Fruit fly (Drosophila melanogaster) whole organism, prepupa: ENCODE data around the gene CG11379.

Experiments used
- CG10669 ChIP-seq: fragments of 200-800 bp; sonication (Bioruptor generic); optimal IDR thresholded peaks from 3 replicates; lab custom pipeline; 2018; ENCODE audit warnings: missing biosample characterization, mild to moderate bottlenecking, missing genetic modification characterization, moderate library complexity
- CG11294 ChIP-seq: fragments of 200-800 bp; sonication (Bioruptor generic); IDR thresholded peaks from 2 replicates; pipeline ENCODE4 v1.3.6; 2022; ENCODE audit warnings: missing biosample characterization, missing genetic modification characterization
- CG15336 ChIP-seq: fragments of 200-800 bp; sonication (Bioruptor generic); IDR thresholded peaks from 2 replicates; pipeline ENCODE4 v1.3.6; 2022; ENCODE audit warnings: missing biosample characterization, missing genetic modification characterization
- CG3032 ChIP-seq: fragments of 200-800 bp; optimal IDR thresholded peaks from 2 replicates; lab custom pipeline; 2019; ENCODE audit warnings: missing biosample characterization, mild to moderate bottlenecking, missing genetic modification characterization, moderate library complexity
- CG32006 ChIP-seq: fragments of 200-800 bp; sonication (Bioruptor generic); optimal IDR thresholded peaks from 3 replicates; lab custom pipeline; 2017; ENCODE audit warnings: missing biosample characterization, mild to moderate bottlenecking, missing genetic modification characterization
- CG34406 ChIP-seq: fragments of 200-800 bp; sonication (Bioruptor generic); optimal IDR thresholded peaks from 3 replicates; lab custom pipeline; 2016; ENCODE audit warnings: missing biosample characterization, missing genetic modification characterization
- CG3919 ChIP-seq: fragments of 200-800 bp; sonication (Bioruptor generic); optimal IDR thresholded peaks from 3 replicates; lab custom pipeline; 2016; ENCODE audit warnings: missing biosample characterization, missing genetic modification characterization
- CG4318 ChIP-seq: fragments of 200-800 bp; sonication (Bioruptor generic); optimal IDR thresholded peaks from 3 replicates; lab custom pipeline; 2017; ENCODE audit warnings: missing biosample characterization, mild to moderate bottlenecking, missing genetic modification characterization
- CG6163 ChIP-seq: fragments of 200-800 bp; sonication (Bioruptor generic); IDR thresholded peaks from 3 replicates; pipeline ENCODE4 v1.3.6; 2022; ENCODE audit warnings: missing biosample characterization, missing genetic modification characterization
- CG6276 ChIP-seq: fragments of 200-800 bp; sonication (Bioruptor generic); optimal IDR thresholded peaks from 2 replicates; lab custom pipeline; 2017; ENCODE audit warnings: missing biosample characterization, mild to moderate bottlenecking, missing genetic modification characterization
- CG6854 ChIP-seq: fragments of 200-800 bp; sonication (Bioruptor generic); optimal IDR thresholded peaks from 2 replicates; lab custom pipeline; 2017; ENCODE audit warnings: missing biosample characterization, mild to moderate bottlenecking, missing genetic modification characterization
- CG8119 ChIP-seq: fragments of 200-800 bp; sonication (Bioruptor generic); IDR thresholded peaks from 3 replicates; pipeline ENCODE4 v1.3.6; 2022; ENCODE audit warnings: missing biosample characterization, missing genetic modification characterization
- CG8319 ChIP-seq: fragments of 200-800 bp; sonication (Bioruptor generic); optimal IDR thresholded peaks from 3 replicates; lab custom pipeline; 2016; ENCODE audit warnings: missing biosample characterization, missing genetic modification characterization
- CG8632 ChIP-seq: fragments of 200-800 bp; sonication (Bioruptor generic); optimal IDR thresholded peaks from 3 replicates; lab custom pipeline; 2016; ENCODE audit warnings: missing biosample characterization, missing genetic modification characterization
- CG9139 ChIP-seq: fragments of 200-800 bp; sonication (Bioruptor generic); optimal IDR thresholded peaks from 3 replicates; lab custom pipeline; 2017; ENCODE audit warnings: missing biosample characterization, mild to moderate bottlenecking, missing genetic modification characterization
- Eip75B ChIP-seq: fragments of 200-800 bp; sonication (Bioruptor generic); optimal IDR thresholded peaks from 3 replicates; lab custom pipeline; 2016; ENCODE audit warnings: missing biosample characterization, missing genetic modification characterization
- Ets21C ChIP-seq: fragments of 200-800 bp; sonication (Bioruptor generic); optimal IDR thresholded peaks from 3 replicates; lab custom pipeline; 2016; ENCODE audit warnings: missing biosample characterization, missing genetic modification characterization
- Gug ChIP-seq: fragments of 200-800 bp; sonication (Bioruptor generic); IDR thresholded peaks from 2 replicates; pipeline ENCODE4 v1.3.6; 2022; ENCODE audit warnings: missing biosample characterization, missing genetic modification characterization
- Hr38 ChIP-seq: sonication (Bioruptor generic); optimal IDR thresholded peaks from 2 replicates; lab custom pipeline; 2016; ENCODE audit warnings: missing biosample characterization, missing genetic modification characterization
- Hr39 ChIP-seq: fragments of 200-800 bp; sonication (Bioruptor generic); optimal IDR thresholded peaks from 2 replicates; lab custom pipeline; 2016; ENCODE audit warnings: missing biosample characterization, missing genetic modification characterization
- Hr4 ChIP-seq: fragments of 200-800 bp; sonication (Bioruptor generic); optimal IDR thresholded peaks from 3 replicates; lab custom pipeline; 2016; ENCODE audit warnings: missing biosample characterization, missing genetic modification characterization
- Lpt ChIP-seq: fragments of 200-800 bp; sonication (Bioruptor generic); optimal IDR thresholded peaks from 3 replicates; lab custom pipeline; 2016; ENCODE audit warnings: missing biosample characterization, missing genetic modification characterization
- OdsH ChIP-seq: fragments of 200-800 bp; sonication (Bioruptor generic); optimal IDR thresholded peaks from 3 replicates; lab custom pipeline; 2016; ENCODE audit warnings: missing biosample characterization, missing genetic modification characterization
- Sox102F ChIP-seq: fragments of 200-800 bp; sonication (Bioruptor generic); optimal IDR thresholded peaks from 2 replicates; lab custom pipeline; 2016; ENCODE audit warnings: missing biosample characterization, mild to moderate bottlenecking, missing genetic modification characterization
- Sox15 ChIP-seq: fragments of 200-800 bp; sonication (Bioruptor generic); optimal IDR thresholded peaks from 3 replicates; lab custom pipeline; 2016; ENCODE audit warnings: missing biosample characterization, missing genetic modification characterization
- acj6 ChIP-seq: fragments of 200-800 bp; sonication (Bioruptor generic); optimal IDR thresholded peaks from 3 replicates; lab custom pipeline; 2016; ENCODE audit warnings: missing biosample characterization, missing genetic modification characterization
- cyc ChIP-seq: fragments of 200-800 bp; sonication (Bioruptor generic); optimal IDR thresholded peaks from 3 replicates; lab custom pipeline; 2016; ENCODE audit warnings: missing biosample characterization, missing genetic modification characterization
- dsx ChIP-seq: fragments of 200-800 bp; optimal IDR thresholded peaks from 3 replicates; lab custom pipeline; 2019; ENCODE audit warnings: missing biosample characterization, mild to moderate bottlenecking, missing genetic modification characterization, moderate library complexity; ENCODE audit not compliant: poor library complexity, severe bottlenecking
- eg ChIP-seq: fragments of 200-800 bp; sonication (Bioruptor generic); IDR thresholded peaks from 3 replicates; pipeline ENCODE4 v1.3.6; 2022; ENCODE audit warnings: missing biosample characterization, missing genetic modification characterization
- esn ChIP-seq: fragments of 200-800 bp; sonication (Bioruptor generic); optimal IDR thresholded peaks from 2 replicates; lab custom pipeline; 2016; ENCODE audit warnings: missing biosample characterization, mild to moderate bottlenecking, missing genetic modification characterization, moderate library complexity
- fkh ChIP-seq: fragments of 200-800 bp; sonication (Bioruptor generic); optimal IDR thresholded peaks from 3 replicates; lab custom pipeline; 2017; ENCODE audit warnings: missing biosample characterization, mild to moderate bottlenecking, missing genetic modification characterization, moderate library complexity
- net ChIP-seq: fragments of 200-800 bp; sonication (Bioruptor generic); optimal IDR thresholded peaks from 3 replicates; lab custom pipeline; 2016; ENCODE audit warnings: missing biosample characterization, missing genetic modification characterization
- spab ChIP-seq: fragments of 200-800 bp; sonication (Bioruptor generic); optimal IDR thresholded peaks from 2 replicates; lab custom pipeline; 2017; ENCODE audit warnings: missing biosample characterization, mild to moderate bottlenecking, missing genetic modification characterization, missing genetic modification reagents
- svp ChIP-seq: fragments of 200-800 bp; sonication (Bioruptor generic); peaks from one replicate; lab custom pipeline; 2016; ENCODE audit warnings: missing biosample characterization, missing genetic modification characterization
- topi ChIP-seq: fragments of 200-800 bp; sonication (Bioruptor generic); optimal IDR thresholded peaks from 3 replicates; lab custom pipeline; 2016; ENCODE audit warnings: missing biosample characterization, missing genetic modification characterization
- vri ChIP-seq: fragments of 200-800 bp; sonication (Bioruptor generic); optimal IDR thresholded peaks from 3 replicates; lab custom pipeline; 2016; ENCODE audit warnings: missing biosample characterization, mild to moderate bottlenecking, missing genetic modification characterization

CG11379 gene

DNA sequence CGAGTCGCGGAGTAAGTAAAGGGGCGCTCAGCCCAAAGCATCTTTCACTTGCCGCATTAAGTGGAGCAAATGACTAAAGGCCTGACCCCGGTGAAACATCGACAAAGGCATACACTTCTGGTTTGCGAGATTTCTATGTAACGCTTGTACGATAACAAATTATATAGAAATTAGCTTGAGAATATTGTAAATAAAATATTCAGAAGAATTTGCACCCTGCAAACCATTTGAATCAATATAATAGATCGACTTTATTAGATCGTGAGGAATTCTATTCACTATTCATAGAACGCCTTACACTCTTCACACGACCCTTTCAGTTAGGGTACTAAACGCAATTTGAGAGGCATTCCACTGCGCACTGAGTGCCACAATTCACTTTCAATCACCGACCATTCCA is 3.8 kb downstream of the CG11379 start:
- TF ChIP-seq svp (GFP tag; lab: Kevin White, UChicago) (peak; percentile 16), OdsH (no peak)

- TF ChIP-seq CG6276 (GFP tag; lab: Kevin White, UChicago): no peak
- TF ChIP-seq CG11294 (GFP tag; lab: Robert Waterston, UW): no peak
- TF ChIP-seq Hr38: no peak
- TF ChIP-seq CG6163 (GFP tag; lab: Robert Waterston, UW): no peak
- no peak for TF ChIP-seq vri (GFP tag; lab: Kevin White, UChicago)
- no peak for TF ChIP-seq Gug (GFP tag; lab: Robert Waterston, UW)
- TF ChIP-seq Ets21C: no peak
- no peak for TF ChIP-seq cyc (GFP tag; lab: Kevin White, UChicago)
- TF ChIP-seq OdsH: no peak
Measured at dm6 chrX:1184478-1184877, 4.5 kb downstream of the CG11379 start, which contains the start of gene CG14626. TSS of gene CG14626 (plus strand) at chrX:1184778.

dm6 chrX:1191008-1191407 is 11.0 kb downstream of the CG11379 start, which contains the start of gene CG11380:
TSS of gene CG11380 (plus strand) at chrX:1191308.
- TF ChIP-seq topi (GFP tag; lab: Kevin White, UChicago) (no peak), svp (GFP tag; lab: Kevin White, UChicago) (peak; percentile 47), fkh (GFP tag; lab: Kevin White, UChicago) (no peak), CG9139 (GFP tag; lab: Kevin White, UChicago) (no peak), net (GFP tag; lab: Kevin White, UChicago) (no peak)

dm6 chrX:1197862-1198261 is 17.9 kb downstream of the CG11379 start:
- TF ChIP-seq eg (GFP tag; lab: Robert Waterston, UW) (peak; percentile 78), dsx (GFP tag; lab: Kevin White, UChicago) (no peak), CG32006 (GFP tag; lab: Kevin White, UChicago) (peak; percentile 64), CG11294 (GFP tag; lab: Robert Waterston, UW) (0 out of 2 replicates have a peak, but pooled peaks have one; percentile 25), CG3919 (GFP tag; lab: Kevin White, UChicago) (no peak), Gug (GFP tag; lab: Robert Waterston, UW) (peak; percentile 56), CG8119 (GFP tag; lab: Robert Waterston, UW) (peak; percentile 82), spab (no peak), Sox102F (GFP tag; lab: Kevin White, UChicago) (no peak), Ets21C (no peak), acj6 (GFP tag; lab: Kevin White, UChicago) (no peak), CG15336 (GFP tag; lab: Robert Waterston, UW) (peak; percentile 85), svp (GFP tag; lab: Kevin White, UChicago) (no peak), Lpt (GFP tag; lab: Kevin White, UChicago) (peak; percentile 7), CG4318 (GFP tag; lab: Kevin White, UChicago) (peak; percentile 47), Hr39 (no peak), CG8319 (GFP tag; lab: Kevin White, UChicago) (no peak), Hr4 (GFP tag; lab: Kevin White, UChicago) (peak; percentile 19), Sox15 (no peak)

DNA sequence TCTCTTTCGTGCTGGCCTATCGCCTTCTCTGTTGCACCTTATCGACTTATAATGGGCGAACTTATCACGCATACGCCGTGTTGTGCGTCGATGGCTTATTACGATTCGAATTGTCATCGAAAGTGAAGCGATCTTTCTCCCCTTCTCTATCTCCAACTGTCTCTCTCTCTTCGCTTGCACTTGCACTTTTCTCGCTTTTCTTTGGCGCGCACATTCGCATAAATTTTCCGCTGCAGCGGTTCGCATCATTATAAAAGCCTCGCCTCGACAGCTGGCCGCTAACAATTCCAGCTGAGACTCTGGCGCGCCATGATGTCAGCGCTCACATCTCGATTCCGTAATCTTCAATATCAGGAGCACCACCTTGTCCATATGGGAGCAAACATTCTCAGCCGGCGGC is 19.3 kb downstream of the CG11379 start, which contains the start of gene CG14625:
Gene CG14625, plus strand, starts transcription at position 301 of the 400 bp plus-strand sequence.
- no peak for TF ChIP-seq CG8632 (GFP tag; lab: Kevin White, UChicago)
- TF ChIP-seq CG6854 (GFP tag; lab: Kevin White, UChicago): no peak
- no peak for TF ChIP-seq esn (GFP tag; lab: Kevin White, UChicago)
- no peak for TF ChIP-seq CG10669 (GFP tag; lab: Kevin White, UChicago)
- TF ChIP-seq CG3032 (tag; lab: Kevin White, UChicago): no peak
- no peak for TF ChIP-seq Eip75B (GFP tag; lab: Kevin White, UChicago)
- no peak for TF ChIP-seq net (GFP tag; lab: Kevin White, UChicago)
- TF ChIP-seq CG34406 (GFP tag; lab: Kevin White, UChicago): no peak
- no peak for TF ChIP-seq topi (GFP tag; lab: Kevin White, UChicago)
- no peak for TF ChIP-seq fkh (GFP tag; lab: Kevin White, UChicago)
- no peak for TF ChIP-seq OdsH
- no peak for TF ChIP-seq Lpt (GFP tag; lab: Kevin White, UChicago)
- TF ChIP-seq, all 60 proteins: peak for 0
